Fruit fly (Drosophila melanogaster) whole organism, prepupa: ENCODE data around the gene dlp.

Source experiments
- Blimp-1 ChIP-seq: fragments of 200-800 bp; sonication (Bioruptor generic); optimal IDR thresholded peaks from 3 replicates; lab custom pipeline; 2017; ENCODE audit warnings: missing biosample characterization, missing genetic modification characterization, mild to moderate bottlenecking, moderate library complexity, missing genetic modification reagents
- CG10631 ChIP-seq: fragments of 200-800 bp; sonication (Bioruptor generic); optimal IDR thresholded peaks from 2 replicates; lab custom pipeline; 2016; ENCODE audit warnings: missing biosample characterization, missing genetic modification characterization
- CG11294 ChIP-seq: fragments of 200-800 bp; sonication (Bioruptor generic); IDR thresholded peaks from 2 replicates; pipeline ENCODE4 v1.3.6; 2022; ENCODE audit warnings: missing biosample characterization, missing genetic modification characterization
- CG11762 ChIP-seq: fragments of 200-800 bp; sonication (Bioruptor generic); optimal IDR thresholded peaks from 3 replicates; lab custom pipeline; 2016; ENCODE audit warnings: missing biosample characterization, missing genetic modification characterization; ENCODE audit not compliant: insufficient read depth
- CG11902 ChIP-seq: fragments of 200-800 bp; sonication (Bioruptor generic); optimal IDR thresholded peaks from 3 replicates; lab custom pipeline; 2016; ENCODE audit warnings: missing biosample characterization, missing genetic modification characterization
- CG15336 ChIP-seq: fragments of 200-800 bp; sonication (Bioruptor generic); IDR thresholded peaks from 2 replicates; pipeline ENCODE4 v1.3.6; 2022; ENCODE audit warnings: missing biosample characterization, missing genetic modification characterization
- CG1621 ChIP-seq: fragments of 200-800 bp; sonication (Bioruptor generic); optimal IDR thresholded peaks from 3 replicates; lab custom pipeline; 2018; ENCODE audit warnings: missing biosample characterization, mild to moderate bottlenecking, missing genetic modification characterization
- CG32006 ChIP-seq: fragments of 200-800 bp; sonication (Bioruptor generic); optimal IDR thresholded peaks from 3 replicates; lab custom pipeline; 2017; ENCODE audit warnings: missing biosample characterization, mild to moderate bottlenecking, missing genetic modification characterization
- CG34406 ChIP-seq: fragments of 200-800 bp; sonication (Bioruptor generic); optimal IDR thresholded peaks from 3 replicates; lab custom pipeline; 2016; ENCODE audit warnings: missing biosample characterization, missing genetic modification characterization
- CG4318 ChIP-seq: fragments of 200-800 bp; sonication (Bioruptor generic); optimal IDR thresholded peaks from 3 replicates; lab custom pipeline; 2017; ENCODE audit warnings: missing biosample characterization, mild to moderate bottlenecking, missing genetic modification characterization
- CG6163 ChIP-seq: fragments of 200-800 bp; sonication (Bioruptor generic); IDR thresholded peaks from 3 replicates; pipeline ENCODE4 v1.3.6; 2022; ENCODE audit warnings: missing biosample characterization, missing genetic modification characterization
- CG6276 ChIP-seq: fragments of 200-800 bp; sonication (Bioruptor generic); optimal IDR thresholded peaks from 2 replicates; lab custom pipeline; 2017; ENCODE audit warnings: missing biosample characterization, mild to moderate bottlenecking, missing genetic modification characterization
- CG6808 ChIP-seq: fragments of 200-800 bp; sonication (Bioruptor generic); optimal IDR thresholded peaks from 3 replicates; lab custom pipeline; 2017; ENCODE audit warnings: missing biosample characterization, missing genetic modification characterization, mild to moderate bottlenecking, moderate library complexity, missing genetic modification reagents
- CG6854 ChIP-seq: fragments of 200-800 bp; sonication (Bioruptor generic); optimal IDR thresholded peaks from 2 replicates; lab custom pipeline; 2017; ENCODE audit warnings: missing biosample characterization, mild to moderate bottlenecking, missing genetic modification characterization
- CG8119 ChIP-seq: fragments of 200-800 bp; sonication (Bioruptor generic); IDR thresholded peaks from 3 replicates; pipeline ENCODE4 v1.3.6; 2022; ENCODE audit warnings: missing biosample characterization, missing genetic modification characterization
- CG8319 ChIP-seq: fragments of 200-800 bp; sonication (Bioruptor generic); optimal IDR thresholded peaks from 3 replicates; lab custom pipeline; 2016; ENCODE audit warnings: missing biosample characterization, missing genetic modification characterization
- CG8632 ChIP-seq: fragments of 200-800 bp; sonication (Bioruptor generic); optimal IDR thresholded peaks from 3 replicates; lab custom pipeline; 2016; ENCODE audit warnings: missing biosample characterization, missing genetic modification characterization
- CG9139 ChIP-seq: fragments of 200-800 bp; sonication (Bioruptor generic); optimal IDR thresholded peaks from 3 replicates; lab custom pipeline; 2017; ENCODE audit warnings: missing biosample characterization, mild to moderate bottlenecking, missing genetic modification characterization
- Ets96B ChIP-seq: fragments of 200-800 bp; optimal IDR thresholded peaks from 2 replicates; lab custom pipeline; 2019; ENCODE audit warnings: missing biosample characterization, mild to moderate bottlenecking, missing genetic modification characterization, moderate library complexity
- Gug ChIP-seq: fragments of 200-800 bp; sonication (Bioruptor generic); IDR thresholded peaks from 2 replicates; pipeline ENCODE4 v1.3.6; 2022; ENCODE audit warnings: missing biosample characterization, missing genetic modification characterization
- Hr38 ChIP-seq: sonication (Bioruptor generic); optimal IDR thresholded peaks from 2 replicates; lab custom pipeline; 2016; ENCODE audit warnings: missing biosample characterization, missing genetic modification characterization
- Hr39 ChIP-seq: fragments of 200-800 bp; sonication (Bioruptor generic); optimal IDR thresholded peaks from 2 replicates; lab custom pipeline; 2016; ENCODE audit warnings: missing biosample characterization, missing genetic modification characterization
- Hr4 ChIP-seq: fragments of 200-800 bp; sonication (Bioruptor generic); optimal IDR thresholded peaks from 3 replicates; lab custom pipeline; 2016; ENCODE audit warnings: missing biosample characterization, missing genetic modification characterization
- Met ChIP-seq: fragments of 200-800 bp; sonication (Bioruptor generic); optimal IDR thresholded peaks from 3 replicates; lab custom pipeline; 2016; ENCODE audit warnings: missing biosample characterization, missing genetic modification characterization
- OdsH ChIP-seq: fragments of 200-800 bp; sonication (Bioruptor generic); optimal IDR thresholded peaks from 3 replicates; lab custom pipeline; 2016; ENCODE audit warnings: missing biosample characterization, missing genetic modification characterization
- Smox ChIP-seq: fragments of 200-800 bp; sonication (Bioruptor generic); optimal IDR thresholded peaks from 3 replicates; lab custom pipeline; 2016; ENCODE audit warnings: missing biosample characterization, missing genetic modification characterization
- Sox102F ChIP-seq: fragments of 200-800 bp; sonication (Bioruptor generic); optimal IDR thresholded peaks from 2 replicates; lab custom pipeline; 2016; ENCODE audit warnings: missing biosample characterization, mild to moderate bottlenecking, missing genetic modification characterization
- Sox14 ChIP-seq: fragments of 200-800 bp; sonication (Bioruptor generic); optimal IDR thresholded peaks from 3 replicates; lab custom pipeline; 2016; ENCODE audit warnings: missing biosample characterization, missing genetic modification characterization
- Sox15 ChIP-seq: fragments of 200-800 bp; sonication (Bioruptor generic); optimal IDR thresholded peaks from 3 replicates; lab custom pipeline; 2016; ENCODE audit warnings: missing biosample characterization, missing genetic modification characterization
- achi ChIP-seq: fragments of 200-800 bp; sonication (Bioruptor generic); optimal IDR thresholded peaks from 3 replicates; lab custom pipeline; 2016; ENCODE audit warnings: missing biosample characterization, missing genetic modification characterization
- cyc ChIP-seq: fragments of 200-800 bp; sonication (Bioruptor generic); optimal IDR thresholded peaks from 3 replicates; lab custom pipeline; 2016; ENCODE audit warnings: missing biosample characterization, missing genetic modification characterization
- dac ChIP-seq: fragments of 200-800 bp; sonication (Bioruptor generic); optimal IDR thresholded peaks from 2 replicates; lab custom pipeline; 2017; ENCODE audit warnings: missing biosample characterization, mild to moderate bottlenecking, missing genetic modification characterization
- dsx ChIP-seq: fragments of 200-800 bp; optimal IDR thresholded peaks from 3 replicates; lab custom pipeline; 2019; ENCODE audit warnings: missing biosample characterization, mild to moderate bottlenecking, missing genetic modification characterization, moderate library complexity; ENCODE audit not compliant: poor library complexity, severe bottlenecking
- eg ChIP-seq: fragments of 200-800 bp; sonication (Bioruptor generic); IDR thresholded peaks from 3 replicates; pipeline ENCODE4 v1.3.6; 2022; ENCODE audit warnings: missing biosample characterization, missing genetic modification characterization
- esn ChIP-seq: fragments of 200-800 bp; sonication (Bioruptor generic); optimal IDR thresholded peaks from 2 replicates; lab custom pipeline; 2016; ENCODE audit warnings: missing biosample characterization, mild to moderate bottlenecking, missing genetic modification characterization, moderate library complexity
- fd85E ChIP-seq: fragments of 200-800 bp; sonication (Bioruptor generic); optimal IDR thresholded peaks from 3 replicates; lab custom pipeline; 2016; ENCODE audit warnings: missing biosample characterization, missing genetic modification characterization
- fkh ChIP-seq: fragments of 200-800 bp; sonication (Bioruptor generic); optimal IDR thresholded peaks from 3 replicates; lab custom pipeline; 2017; ENCODE audit warnings: missing biosample characterization, mild to moderate bottlenecking, missing genetic modification characterization, moderate library complexity
- lz ChIP-seq: fragments of 200-800 bp; sonication (Bioruptor generic); optimal IDR thresholded peaks from 3 replicates; lab custom pipeline; 2016; ENCODE audit warnings: missing biosample characterization, missing genetic modification characterization
- net ChIP-seq: fragments of 200-800 bp; sonication (Bioruptor generic); optimal IDR thresholded peaks from 3 replicates; lab custom pipeline; 2016; ENCODE audit warnings: missing biosample characterization, missing genetic modification characterization
- salr ChIP-seq, 2 experiments: fragments of 200-800 bp; sonication (Bioruptor generic); optimal IDR thresholded peaks; 3 replicates each; lab custom pipeline; 2016 to 2018; ENCODE audit warnings: missing biosample characterization in 2 of 2, missing genetic modification characterization in 2 of 2, mild to moderate bottlenecking in 1 of 2
- ss ChIP-seq, 2 experiments: fragments of 200-800 bp; sonication (Bioruptor generic); optimal IDR thresholded peaks; 2 replicates in 1 of 2; 3 replicates in 1 of 2; lab custom pipeline; 2017 to 2018; ENCODE audit warnings: mild to moderate bottlenecking in 2 of 2, missing biosample characterization in 2 of 2, missing genetic modification characterization in 2 of 2, moderate library complexity in 1 of 2
- svp ChIP-seq: fragments of 200-800 bp; sonication (Bioruptor generic); peaks from one replicate; lab custom pipeline; 2016; ENCODE audit warnings: missing biosample characterization, missing genetic modification characterization
- topi ChIP-seq: fragments of 200-800 bp; sonication (Bioruptor generic); optimal IDR thresholded peaks from 3 replicates; lab custom pipeline; 2016; ENCODE audit warnings: missing biosample characterization, missing genetic modification characterization
- vri ChIP-seq: fragments of 200-800 bp; sonication (Bioruptor generic); optimal IDR thresholded peaks from 3 replicates; lab custom pipeline; 2016; ENCODE audit warnings: missing biosample characterization, mild to moderate bottlenecking, missing genetic modification characterization

dlp gene

dm6 chr3L:14625568-14625996 lies 6.8 kb upstream of the dlp start:
- TF ChIP-seq CG11294 (GFP tag; lab: Robert Waterston, UW) (no peak), dsx (GFP tag; lab: Kevin White, UChicago) (no peak), CG6808 (GFP tag; lab: Kevin White, UChicago) (no peak), CG6854 (GFP tag; lab: Kevin White, UChicago) (no peak), Blimp-1 (GFP tag; lab: Kevin White, UChicago) (peak; percentile 36), ss (GFP tag; optimal IDR thresholded peaks at IDR 0.05; lab: Kevin White, UChicago) (no peak), CG6163 (GFP tag; lab: Robert Waterston, UW) (no peak)

dm6 chr3L:14632908-14633307 lies 507 bp downstream of the dlp start:
- TF ChIP-seq Met (GFP tag; lab: Kevin White, UChicago) (no peak), vri (GFP tag; lab: Kevin White, UChicago) (no peak), svp (no peak), esn (GFP tag; lab: Kevin White, UChicago) (no peak), dsx (GFP tag; lab: Kevin White, UChicago) (no peak), CG10631 (GFP tag; lab: Kevin White, UChicago) (no peak), Sox102F (GFP tag; lab: Kevin White, UChicago) (no peak), topi (no peak), CG11762 (GFP tag; lab: Kevin White, UChicago) (no peak), Hr39 (GFP tag; lab: Kevin White, UChicago) (no peak), CG32006 (GFP tag; lab: Kevin White, UChicago) (no peak)
- TF ChIP-seq, all 60 proteins: peak for 0

- TF ChIP-seq CG11762 (GFP tag; lab: Kevin White, UChicago) (peak; percentile 93), eg (peak; percentile 87), CG6276 (peak; percentile 77), CG8632 (peak; percentile 88), Gug (GFP tag; lab: Robert Waterston, UW) (peak; percentile 81), Sox102F (GFP tag; lab: Kevin White, UChicago) (peak; percentile 84), fkh (GFP tag; lab: Kevin White, UChicago) (no peak), CG8119 (peak; percentile 91), Hr4 (GFP tag; lab: Kevin White, UChicago) (peak; percentile 89), CG1621 (tag; lab: Kevin White, UChicago) (peak; percentile 92), Sox15 (peak; percentile 72), cyc (peak; percentile 90), CG9139 (peak; percentile 88), fd85E (GFP tag; lab: Kevin White, UChicago) (peak; percentile 88), Met (GFP tag; lab: Kevin White, UChicago) (peak; percentile 88), topi (peak; percentile 92), net (peak; percentile 89), CG11902 (peak; percentile 84), vri (GFP tag; lab: Kevin White, UChicago) (peak; percentile 74), Smox (peak; percentile 81), CG4318 (GFP tag; lab: Kevin White, UChicago) (peak; percentile 62), CG6854 (GFP tag; lab: Kevin White, UChicago) (peak; percentile 58), CG10631 (GFP tag; lab: Kevin White, UChicago) (peak; percentile 95), dac (GFP tag; lab: Kevin White, UChicago) (peak; percentile 16), CG11294 (GFP tag; lab: Robert Waterston, UW) (peak; percentile 54; the same call in 1 of the 2 replicates), ss (GFP tag; optimal IDR thresholded peaks at IDR 0.05; lab: Kevin White, UChicago) (peak; percentile 96 to 97), achi (peak; percentile 91), CG34406 (GFP tag; lab: Kevin White, UChicago) (peak; percentile 84), Hr38 (GFP tag; lab: Kevin White, UChicago) (no peak), esn (GFP tag; lab: Kevin White, UChicago) (peak; percentile 90), Sox14 (GFP tag; lab: Kevin White, UChicago) (peak; percentile 93), CG8319 (GFP tag; lab: Kevin White, UChicago) (peak; percentile 85), Ets96B (peak; percentile 96), salr (GFP tag; optimal IDR thresholded peaks at IDR 0.05; lab: Kevin White, UChicago) (peak; percentile 71 to 92), CG15336 (peak; percentile 86), OdsH (peak; percentile 88), lz (GFP tag; lab: Kevin White, UChicago) (peak; percentile 90)
Observed at dm6 chr3L:14634019-14634772, 1.8 kb downstream of the dlp start.
